Worm (Caenorhabditis elegans) whole organism, dauer: ENCODE data around the gene B0294.3.

Experiments used
- unc-62 ChIP-seq: sonication (generic microtip); optimal IDR thresholded peaks from 2 replicates; lab custom pipeline; 2017; ENCODE audit warnings: missing biosample characterization, missing genetic modification reagents, missing genetic modification characterization

Gene B0294.3

ce11 chrX:1901480-1901879 lies 9.5 kb downstream of the B0294.3 start:
- TF ChIP-seq unc-62 (GFP tag; lab: Kevin White, UChicago) = no peak

ce11 chrX:1907009-1907408 lies 15.0 kb downstream of the B0294.3 start:
- no peak for TF ChIP-seq unc-62 (GFP tag; lab: Kevin White, UChicago)

- TF ChIP-seq unc-62 (GFP tag; lab: Kevin White, UChicago) = no peak
Observed at ce11 chrX:1909353-1909752, 17.4 kb downstream of the B0294.3 start.

- no peak for TF ChIP-seq unc-62 (GFP tag; lab: Kevin White, UChicago)
Observed at ce11 chrX:1913257-1913656, 21.3 kb downstream of the B0294.3 start, which contains the start of gene ZC53.1. TSS of gene ZC53.1 (minus strand) at chrX:1913357.

ce11 chrX:1915022-1915421 lies 23.0 kb downstream of the B0294.3 start, which contains the start of gene rgs-9:
TSS of gene rgs-9 (plus strand) at chrX:1915258.
- no peak for TF ChIP-seq unc-62 (GFP tag; lab: Kevin White, UChicago)

ce11 chrX:1917169-1917568 lies 25.2 kb downstream of the B0294.3 start, which contains the start of gene dot-1.5:
TSS of gene dot-1.5 (plus strand) at chrX:1917469.
- no peak for TF ChIP-seq unc-62 (GFP tag; lab: Kevin White, UChicago)

- no peak for TF ChIP-seq unc-62 (GFP tag; lab: Kevin White, UChicago)
Observed at ce11 chrX:1922294-1922693, 30.3 kb downstream of the B0294.3 start, which contains the start of gene ZC53.22. TSS of gene ZC53.22 (minus strand) at chrX:1922394.

ce11 chrX:1924138-1924537 lies 32.2 kb downstream of the B0294.3 start, which contains the start of gene ZC53.2:
TSS of gene ZC53.2 (minus strand) at chrX:1924238.
- TF ChIP-seq unc-62 (GFP tag; lab: Kevin White, UChicago) = no peak

- TF ChIP-seq unc-62 (GFP tag; lab: Kevin White, UChicago) = no peak
Observed at ce11 chrX:1935438-1935837, 43.5 kb downstream of the B0294.3 start.

ce11 chrX:1939248-1939647 lies 47.3 kb downstream of the B0294.3 start:
- TF ChIP-seq unc-62 (GFP tag; lab: Kevin White, UChicago) = no peak

ce11 chrX:1939887-1940286 lies 47.9 kb downstream of the B0294.3 start, which contains the start of gene Y59E1A.4:
TSS of gene Y59E1A.4 (minus strand) at chrX:1939987.
- no peak for TF ChIP-seq unc-62 (GFP tag; lab: Kevin White, UChicago)
